Fruit fly (Drosophila melanogaster) whole organism, embryonic: Measurements from ENCODE around the gene CG11920.

Experiments
- Ada2b ChIP-seq: fragments of 200-800 bp; sonication (Bioruptor generic); IDR thresholded peaks from 2 replicates; pipeline ENCODE4 v1.3.6; 2022; ENCODE audit warnings: missing biosample characterization, missing genetic modification characterization
- B-H1 ChIP-seq: fragments of 200-800 bp; sonication (Bioruptor generic); IDR thresholded peaks from 3 replicates; pipeline ENCODE4 v1.3.6; 2022; ENCODE audit warnings: missing biosample characterization, missing genetic modification characterization
- CG10147 ChIP-seq: fragments of 200-800 bp; sonication (Bioruptor generic); optimal IDR thresholded peaks from 2 replicates; lab custom pipeline; 2019; ENCODE audit warnings: missing biosample characterization, mild to moderate bottlenecking, missing genetic modification characterization, moderate library complexity
- CG1024 ChIP-seq: fragments of 200-800 bp; sonication (Bioruptor generic); IDR thresholded peaks from 2 replicates; pipeline ENCODE4 v1.3.6; 2022; ENCODE audit warnings: missing biosample characterization, missing genetic modification characterization
- CG10366 ChIP-seq: fragments of 200-800 bp; sonication (Bioruptor generic); IDR thresholded peaks from 2 replicates; pipeline ENCODE4 v1.3.6; 2022; ENCODE audit warnings: missing biosample characterization, missing genetic modification characterization
- CG10431 ChIP-seq: fragments of 200-800 bp; sonication (Bioruptor generic); optimal IDR thresholded peaks from 3 replicates; lab custom pipeline; 2018; ENCODE audit warnings: missing biosample characterization, mild to moderate bottlenecking, missing genetic modification characterization
- CG11695 ChIP-seq: fragments of 200-800 bp; sonication (Bioruptor generic); IDR thresholded peaks from 3 replicates; pipeline ENCODE4 v1.3.6; 2022; ENCODE audit warnings: missing biosample characterization, missing genetic modification characterization
- CG11696 ChIP-seq: fragments of 200-800 bp; sonication (Bioruptor generic); IDR thresholded peaks from 2 replicates; pipeline ENCODE4 v1.3.6; 2022; ENCODE audit warnings: missing biosample characterization, missing genetic modification characterization
- CG12942 ChIP-seq: fragments of 200-800 bp; sonication (Bioruptor generic); optimal IDR thresholded peaks from 3 replicates; lab custom pipeline; 2016; ENCODE audit warnings: missing biosample characterization, missing genetic modification characterization
- CG15696 ChIP-seq: fragments of 200-800 bp; sonication (Bioruptor generic); optimal IDR thresholded peaks from 2 replicates; lab custom pipeline; 2019; ENCODE audit warnings: missing biosample characterization, mild to moderate bottlenecking, missing genetic modification characterization, moderate library complexity
- CG16813 ChIP-seq: fragments of 200-800 bp; sonication (Bioruptor generic); IDR thresholded peaks from 3 replicates; pipeline ENCODE4 v1.3.6; 2022; ENCODE audit warnings: missing biosample characterization, missing genetic modification characterization; ENCODE audit not compliant: partially characterized antibody
- CG18476 ChIP-seq: fragments of 200-800 bp; sonication (Bioruptor generic); optimal IDR thresholded peaks from 2 replicates; lab custom pipeline; 2016; ENCODE audit warnings: missing biosample characterization, mild to moderate bottlenecking, missing genetic modification characterization
- CG7357 ChIP-seq: fragments of 200-800 bp; sonication (Bioruptor generic); IDR thresholded peaks from 3 replicates; pipeline ENCODE4 v1.3.6; 2022; ENCODE audit warnings: missing biosample characterization, missing genetic modification characterization
- CG7556 ChIP-seq: fragments of 200-800 bp; sonication (Bioruptor generic); optimal IDR thresholded peaks from 2 replicates; lab custom pipeline; 2017; ENCODE audit warnings: missing biosample characterization, mild to moderate bottlenecking, missing genetic modification characterization
- CG9727 ChIP-seq: fragments of 200-800 bp; sonication (Bioruptor generic); optimal IDR thresholded peaks from 3 replicates; lab custom pipeline; 2017; ENCODE audit warnings: missing biosample characterization, mild to moderate bottlenecking, missing genetic modification characterization
- CG9932 ChIP-seq: fragments of 200-800 bp; sonication (Bioruptor generic); IDR thresholded peaks from 2 replicates; pipeline ENCODE4 v1.3.6; 2022; ENCODE audit warnings: missing biosample characterization, missing genetic modification characterization
- CHES-1-like ChIP-seq: fragments of 200-800 bp; sonication (Bioruptor generic); optimal IDR thresholded peaks from 2 replicates; lab custom pipeline; 2016; ENCODE audit warnings: missing biosample characterization, missing genetic modification characterization
- CTCF ChIP-seq: fragments of 200-800 bp; sonication (Bioruptor generic); optimal IDR thresholded peaks from 2 replicates; lab custom pipeline; 2017; ENCODE audit warnings: missing biosample characterization, mild to moderate bottlenecking, missing genetic modification characterization, moderate library complexity
- D19B ChIP-seq: fragments of 200-800 bp; sonication (Bioruptor generic); optimal IDR thresholded peaks from 2 replicates; lab custom pipeline; 2017; ENCODE audit warnings: missing biosample characterization, mild to moderate bottlenecking, missing genetic modification characterization
- Dad ChIP-seq: fragments of 200-800 bp; sonication (Bioruptor generic); optimal IDR thresholded peaks from 3 replicates; lab custom pipeline; 2016; ENCODE audit warnings: missing biosample characterization, missing genetic modification characterization
- Dek ChIP-seq: fragments of 200-800 bp; sonication (Bioruptor generic); optimal IDR thresholded peaks from 3 replicates; lab custom pipeline; 2019; ENCODE audit warnings: missing biosample characterization, mild to moderate bottlenecking, missing genetic modification characterization, moderate library complexity
- Dref ChIP-seq: fragments of 200-800 bp; sonication (Bioruptor generic); IDR thresholded peaks from 2 replicates; pipeline ENCODE4 v1.3.6; 2022; ENCODE audit warnings: missing biosample characterization, missing genetic modification characterization
- Drgx ChIP-seq: fragments of 200-800 bp; sonication (Bioruptor generic); IDR thresholded peaks from 2 replicates; pipeline ENCODE4 v1.3.6; 2022; ENCODE audit warnings: missing biosample characterization, missing genetic modification characterization
- Fer3 ChIP-seq: fragments of 200-800 bp; sonication (Bioruptor generic); optimal IDR thresholded peaks from 2 replicates; lab custom pipeline; 2018; ENCODE audit warnings: missing biosample characterization, mild to moderate bottlenecking, missing genetic modification characterization, moderate library complexity
- HLHmδ ChIP-seq: fragments of 200-800 bp; sonication (Bioruptor generic); optimal IDR thresholded peaks from 2 replicates; lab custom pipeline; 2018; ENCODE audit warnings: missing biosample characterization, mild to moderate bottlenecking, missing genetic modification characterization, moderate library complexity
- Opbp ChIP-seq: fragments of 200-800 bp; sonication (Bioruptor generic); IDR thresholded peaks from 3 replicates; pipeline ENCODE4 v1.3.6; 2022; ENCODE audit warnings: missing biosample characterization, missing genetic modification characterization; ENCODE audit not compliant: partially characterized antibody
- Sox100B ChIP-seq: fragments of 200-800 bp; sonication (Bioruptor generic); optimal IDR thresholded peaks from 3 replicates; lab custom pipeline; 2018; ENCODE audit warnings: missing biosample characterization, mild to moderate bottlenecking, missing genetic modification characterization
- amos ChIP-seq: fragments of 200-800 bp; sonication (Bioruptor generic); IDR thresholded peaks from 2 replicates; pipeline ENCODE4 v1.3.6; 2022; ENCODE audit warnings: missing biosample characterization, missing genetic modification characterization; ENCODE audit not compliant: partially characterized antibody
- ase ChIP-seq: fragments of 200-800 bp; sonication (Bioruptor generic); IDR thresholded peaks from 3 replicates; pipeline ENCODE4 v1.3.6; 2022; ENCODE audit warnings: missing biosample characterization, missing genetic modification characterization
- ash1 ChIP-seq: fragments of 200-800 bp; sonication (Bioruptor generic); optimal IDR thresholded peaks from 2 replicates; lab custom pipeline; 2018; ENCODE audit warnings: missing biosample characterization, mild to moderate bottlenecking, missing genetic modification characterization
- cato ChIP-seq: fragments of 200-800 bp; sonication (Bioruptor generic); optimal IDR thresholded peaks from 2 replicates; lab custom pipeline; 2016; ENCODE audit warnings: missing biosample characterization, missing genetic modification characterization, borderline replicate concordance
- caup ChIP-seq: fragments of 200-800 bp; sonication (Bioruptor generic); optimal IDR thresholded peaks from 3 replicates; lab custom pipeline; 2017; ENCODE audit warnings: missing biosample characterization, mild to moderate bottlenecking, missing genetic modification characterization, moderate library complexity; ENCODE audit not compliant: severe bottlenecking
- en ChIP-seq: fragments of 200-800 bp; sonication (Bioruptor generic); optimal IDR thresholded peaks from 2 replicates; lab custom pipeline; 2016; ENCODE audit warnings: missing biosample characterization, missing genetic modification characterization
- fd64A ChIP-seq: fragments of 200-800 bp; sonication (Bioruptor generic); optimal IDR thresholded peaks from 3 replicates; lab custom pipeline; 2018; ENCODE audit warnings: missing biosample characterization, mild to moderate bottlenecking, missing genetic modification characterization
- fd96Cb ChIP-seq: fragments of 200-800 bp; sonication (Bioruptor generic); optimal IDR thresholded peaks from 2 replicates; lab custom pipeline; 2018; ENCODE audit warnings: missing biosample characterization, mild to moderate bottlenecking, missing genetic modification characterization, moderate library complexity
- h ChIP-seq: fragments of >200 bp; optimal IDR thresholded peaks from 2 replicates; lab custom pipeline; 2017
- insv ChIP-seq, 2 experiments: fragments of 200-800 bp; sonication (Bioruptor generic); optimal IDR thresholded peaks; 3 replicates each; lab custom pipeline; 2016 to 2018; ENCODE audit warnings: missing biosample characterization in 2 of 2, missing genetic modification characterization in 2 of 2
- lmd ChIP-seq: fragments of 200-800 bp; sonication (Bioruptor generic); IDR thresholded peaks from 2 replicates; pipeline ENCODE4 v1.3.6; 2022; ENCODE audit warnings: missing biosample characterization, missing genetic modification characterization
- nom ChIP-seq: fragments of 200-800 bp; sonication (Bioruptor generic); optimal IDR thresholded peaks from 2 replicates; lab custom pipeline; 2017; ENCODE audit warnings: missing biosample characterization, missing genetic modification characterization, mild to moderate bottlenecking, moderate library complexity, missing genetic modification reagents
- oc ChIP-seq: fragments of 200-800 bp; sonication (Bioruptor generic); optimal IDR thresholded peaks from 2 replicates; lab custom pipeline; 2018; ENCODE audit warnings: missing biosample characterization, mild to moderate bottlenecking, missing genetic modification characterization, moderate library complexity
- otp ChIP-seq: fragments of 200-800 bp; sonication (Bioruptor generic); IDR thresholded peaks from 3 replicates; pipeline ENCODE4, ENCODE4 v1.3.6; 2022; ENCODE audit warnings: missing biosample characterization, missing genetic modification characterization
- pfk ChIP-seq: fragments of 200-800 bp; sonication (Bioruptor generic); optimal IDR thresholded peaks from 2 replicates; lab custom pipeline; 2018; ENCODE audit warnings: missing biosample characterization, mild to moderate bottlenecking, missing genetic modification characterization, moderate library complexity
- psq ChIP-seq: fragments of 200-800 bp; sonication (Bioruptor generic); optimal IDR thresholded peaks from 2 replicates; lab custom pipeline; 2017; ENCODE audit warnings: missing biosample characterization, missing genetic modification characterization
- sc ChIP-seq, 3 experiments: fragments of >200 bp in 2 of 3; fragments of 200-800 bp in 1 of 3; sonication (Bioruptor generic) in 1 of 3; optimal IDR thresholded peaks; 2 replicates in 2 of 3; 3 replicates in 1 of 3; lab custom pipeline; 2017; ENCODE audit warnings: mild to moderate bottlenecking in 1 of 3, missing biosample characterization in 1 of 3, missing genetic modification characterization in 1 of 3, missing genetic modification reagents in 1 of 3
- sim ChIP-seq: fragments of 200-800 bp; sonication (Bioruptor generic); IDR thresholded peaks from 2 replicates; pipeline ENCODE4 v1.3.6; 2022; ENCODE audit warnings: missing biosample characterization, missing genetic modification characterization
- so ChIP-seq: fragments of 200-800 bp; sonication (Bioruptor generic); IDR thresholded peaks from 3 replicates; pipeline ENCODE4 v1.3.6; 2022; ENCODE audit warnings: missing biosample characterization, missing genetic modification characterization
- sug ChIP-seq: fragments of 200-800 bp; optimal IDR thresholded peaks from 2 replicates; lab custom pipeline; 2019; ENCODE audit warnings: missing biosample characterization, mild to moderate bottlenecking, missing genetic modification characterization, moderate library complexity
- tll ChIP-seq, 2 experiments: fragments of 200-800 bp in 1 of 2; fragments of >200 bp in 1 of 2; sonication (Bioruptor generic) in 1 of 2; optimal IDR thresholded peaks; 2 replicates each; lab custom pipeline; 2017 to 2019; ENCODE audit warnings: missing biosample characterization in 2 of 2, missing genetic modification characterization in 2 of 2, mild to moderate bottlenecking in 1 of 2, moderate library complexity in 1 of 2
- wdn ChIP-seq: fragments of 200-800 bp; sonication (Bioruptor generic); IDR thresholded peaks from 2 replicates; pipeline ENCODE4 v1.3.6; 2022; ENCODE audit warnings: missing biosample characterization, missing genetic modification characterization
- wor ChIP-seq: fragments of 200-800 bp; sonication (Bioruptor generic); IDR thresholded peaks from 2 replicates; pipeline ENCODE4 v1.3.6; 2022; ENCODE audit warnings: missing biosample characterization, missing genetic modification characterization
- yki ChIP-seq: fragments of >200 bp; optimal IDR thresholded peaks from 3 replicates; lab custom pipeline; 2018

CG11920 gene

dm6 chr3R:25069569-25069968, 5.1 kb upstream of the CG11920 start, which contains the start of the genes Stt3B and CG11839 (continued):
- peak; percentile 43; the same call in 1 of the 2 replicates for TF ChIP-seq wdn
- TF ChIP-seq psq (GFP tag; lab: Kevin White, UChicago): peak; percentile 42
- TF ChIP-seq CG9727 (GFP tag; lab: Kevin White, UChicago): peak; percentile 74
- no peak for TF ChIP-seq CG10366 (GFP tag; lab: Robert Waterston, UW)
- peak; percentile 25; the same call in 1 of the 3 replicates for TF ChIP-seq so
- no peak for TF ChIP-seq CG11696 (GFP tag; lab: Robert Waterston, UW)
- TF ChIP-seq CG18476 (GFP tag; lab: Kevin White, UChicago): peak; percentile 56
- TF ChIP-seq sim (GFP tag; lab: Robert Waterston, UW): no peak
- TF ChIP-seq CG11695 (GFP tag; lab: Robert Waterston, UW): no peak
- TF ChIP-seq CTCF: no peak
- TF ChIP-seq CG1024 (GFP tag; lab: Robert Waterston, UW): no peak
- peak; percentile 58 for TF ChIP-seq CG15696 (tag; lab: Kevin White, UChicago)
- TF ChIP-seq B-H1 (GFP tag; lab: Robert Waterston, UW): peak; percentile 24; the same call in 1 of the 3 replicates
- TF ChIP-seq fd64A: no peak
- no peak for TF ChIP-seq otp (GFP tag; lab: Robert Waterston, UW)
- no peak for TF ChIP-seq CG7357
- TF ChIP-seq pfk (GFP tag; lab: Kevin White, UChicago): peak; percentile 76
- TF ChIP-seq cato (GFP tag; lab: Kevin White, UChicago): no peak
- no peak; the same call in 1 of the 2 replicates for TF ChIP-seq lmd (GFP tag; lab: Robert Waterston, UW)
- TF ChIP-seq Opbp (GFP tag; lab: Robert Waterston, UW): peak; percentile 82
- TF ChIP-seq CG9932 (GFP tag; lab: Robert Waterston, UW): peak; percentile 87
- peak; percentile 58 for TF ChIP-seq Ada2b (GFP tag; lab: Robert Waterston, UW)
- no peak for TF ChIP-seq ash1 (GFP tag; lab: Kevin White, UChicago)
- peak; percentile 81 for TF ChIP-seq sug (tag; lab: Kevin White, UChicago)
- TF ChIP-seq Drgx (GFP tag; lab: Robert Waterston, UW): no peak
- TF ChIP-seq D19B: peak; percentile 32
- peak; percentile 89 for TF ChIP-seq Dref (GFP tag; lab: Robert Waterston, UW)
- TF ChIP-seq wor (GFP tag; lab: Robert Waterston, UW): no peak
- TF ChIP-seq Fer3 (tag; lab: Kevin White, UChicago): peak; percentile 70
- TF ChIP-seq Dad (GFP tag; lab: Kevin White, UChicago): peak; percentile 72
- TF ChIP-seq h (lab: Kevin White, UChicago): no peak
- peak; percentile 24 for TF ChIP-seq nom (GFP tag; lab: Kevin White, UChicago)
- no peak for TF ChIP-seq caup (GFP tag; lab: Kevin White, UChicago)
- no peak for TF ChIP-seq oc
- peak; percentile 75 for TF ChIP-seq CG12942 (GFP tag; lab: Kevin White, UChicago)
- peak; percentile 49 for TF ChIP-seq Sox100B
- TF ChIP-seq amos (GFP tag; lab: Robert Waterston, UW): peak; percentile 90
- TF ChIP-seq ase: no peak; the same call in 2 of the 3 replicates
- TF ChIP-seq insv (GFP tag; optimal IDR thresholded peaks at IDR 0.05; lab: Kevin White, UChicago): peak in 1 of 2 experiments; percentile 37
- peak; percentile 25 for TF ChIP-seq en
- peak in 1 of 2 experiments; percentile 35 for TF ChIP-seq tll (GFP tag; optimal IDR thresholded peaks at IDR 0.05; lab: Kevin White, UChicago)
- TF ChIP-seq sc (optimal IDR thresholded peaks at IDR 0.05; lab: Kevin White, UChicago): no peak
- TF ChIP-seq sc (GFP tag; optimal IDR thresholded peaks at IDR 0.05; lab: Kevin White, UChicago): no peak
- no peak for TF ChIP-seq CG10147
- TF ChIP-seq CG7556 (GFP tag; lab: Kevin White, UChicago): no peak
- TF ChIP-seq HLHmδ (GFP tag; lab: Kevin White, UChicago): no peak
- TF ChIP-seq CG10431: peak; percentile 27
- TF ChIP-seq yki (lab: Kevin White, UChicago): no peak
- peak; percentile 24 for TF ChIP-seq fd96Cb (tag; lab: Kevin White, UChicago)
- TF ChIP-seq Dek (tag; lab: Kevin White, UChicago): no peak
- peak; percentile 95 for TF ChIP-seq CG16813
- TF ChIP-seq CHES-1-like (GFP tag; lab: Kevin White, UChicago): peak; percentile 86
